Fruit fly (Drosophila melanogaster) whole organism, prepupa: Measurements from ENCODE around the gene eIF4EHP.

ENCODE experiments used
- Blimp-1 ChIP-seq: fragments of 200-800 bp; sonication (Bioruptor generic); optimal IDR thresholded peaks from 3 replicates; lab custom pipeline; 2017; ENCODE audit warnings: missing biosample characterization, missing genetic modification characterization, mild to moderate bottlenecking, moderate library complexity, missing genetic modification reagents
- CG10631 ChIP-seq: fragments of 200-800 bp; sonication (Bioruptor generic); optimal IDR thresholded peaks from 2 replicates; lab custom pipeline; 2016; ENCODE audit warnings: missing biosample characterization, missing genetic modification characterization
- CG10669 ChIP-seq: fragments of 200-800 bp; sonication (Bioruptor generic); optimal IDR thresholded peaks from 3 replicates; lab custom pipeline; 2018; ENCODE audit warnings: missing biosample characterization, mild to moderate bottlenecking, missing genetic modification characterization, moderate library complexity
- CG11762 ChIP-seq: fragments of 200-800 bp; sonication (Bioruptor generic); optimal IDR thresholded peaks from 3 replicates; lab custom pipeline; 2016; ENCODE audit warnings: missing biosample characterization, missing genetic modification characterization; ENCODE audit not compliant: insufficient read depth
- CG11902 ChIP-seq: fragments of 200-800 bp; sonication (Bioruptor generic); optimal IDR thresholded peaks from 3 replicates; lab custom pipeline; 2016; ENCODE audit warnings: missing biosample characterization, missing genetic modification characterization
- CG15336 ChIP-seq: fragments of 200-800 bp; sonication (Bioruptor generic); IDR thresholded peaks from 2 replicates; pipeline ENCODE4 v1.3.6; 2022; ENCODE audit warnings: missing biosample characterization, missing genetic modification characterization
- CG1621 ChIP-seq: fragments of 200-800 bp; sonication (Bioruptor generic); optimal IDR thresholded peaks from 3 replicates; lab custom pipeline; 2018; ENCODE audit warnings: missing biosample characterization, mild to moderate bottlenecking, missing genetic modification characterization
- CG3032 ChIP-seq: fragments of 200-800 bp; optimal IDR thresholded peaks from 2 replicates; lab custom pipeline; 2019; ENCODE audit warnings: missing biosample characterization, mild to moderate bottlenecking, missing genetic modification characterization, moderate library complexity
- CG31627 ChIP-seq: fragments of 200-800 bp; sonication (Bioruptor generic); optimal IDR thresholded peaks from 3 replicates; lab custom pipeline; 2016; ENCODE audit warnings: missing biosample characterization, missing genetic modification characterization
- CG32006 ChIP-seq: fragments of 200-800 bp; sonication (Bioruptor generic); optimal IDR thresholded peaks from 3 replicates; lab custom pipeline; 2017; ENCODE audit warnings: missing biosample characterization, mild to moderate bottlenecking, missing genetic modification characterization
- CG34406 ChIP-seq: fragments of 200-800 bp; sonication (Bioruptor generic); optimal IDR thresholded peaks from 3 replicates; lab custom pipeline; 2016; ENCODE audit warnings: missing biosample characterization, missing genetic modification characterization
- CG3919 ChIP-seq: fragments of 200-800 bp; sonication (Bioruptor generic); optimal IDR thresholded peaks from 3 replicates; lab custom pipeline; 2016; ENCODE audit warnings: missing biosample characterization, missing genetic modification characterization
- CG6163 ChIP-seq: fragments of 200-800 bp; sonication (Bioruptor generic); IDR thresholded peaks from 3 replicates; pipeline ENCODE4 v1.3.6; 2022; ENCODE audit warnings: missing biosample characterization, missing genetic modification characterization
- CG6276 ChIP-seq: fragments of 200-800 bp; sonication (Bioruptor generic); optimal IDR thresholded peaks from 2 replicates; lab custom pipeline; 2017; ENCODE audit warnings: missing biosample characterization, mild to moderate bottlenecking, missing genetic modification characterization
- CG6792 ChIP-seq: fragments of 200-800 bp; sonication (Bioruptor generic); optimal IDR thresholded peaks from 3 replicates; lab custom pipeline; 2016; ENCODE audit warnings: missing biosample characterization, missing genetic modification characterization
- CG6808 ChIP-seq: fragments of 200-800 bp; sonication (Bioruptor generic); optimal IDR thresholded peaks from 3 replicates; lab custom pipeline; 2017; ENCODE audit warnings: missing biosample characterization, missing genetic modification characterization, mild to moderate bottlenecking, moderate library complexity, missing genetic modification reagents
- CG6854 ChIP-seq: fragments of 200-800 bp; sonication (Bioruptor generic); optimal IDR thresholded peaks from 2 replicates; lab custom pipeline; 2017; ENCODE audit warnings: missing biosample characterization, mild to moderate bottlenecking, missing genetic modification characterization
- CG7368 ChIP-seq: fragments of 200-800 bp; sonication (Bioruptor generic); optimal IDR thresholded peaks from 3 replicates; lab custom pipeline; 2016; ENCODE audit warnings: missing biosample characterization, missing genetic modification characterization
- CG8119 ChIP-seq: fragments of 200-800 bp; sonication (Bioruptor generic); IDR thresholded peaks from 3 replicates; pipeline ENCODE4 v1.3.6; 2022; ENCODE audit warnings: missing biosample characterization, missing genetic modification characterization
- CG8319 ChIP-seq: fragments of 200-800 bp; sonication (Bioruptor generic); optimal IDR thresholded peaks from 3 replicates; lab custom pipeline; 2016; ENCODE audit warnings: missing biosample characterization, missing genetic modification characterization
- CG8632 ChIP-seq: fragments of 200-800 bp; sonication (Bioruptor generic); optimal IDR thresholded peaks from 3 replicates; lab custom pipeline; 2016; ENCODE audit warnings: missing biosample characterization, missing genetic modification characterization
- CG9139 ChIP-seq: fragments of 200-800 bp; sonication (Bioruptor generic); optimal IDR thresholded peaks from 3 replicates; lab custom pipeline; 2017; ENCODE audit warnings: missing biosample characterization, mild to moderate bottlenecking, missing genetic modification characterization
- Eip75B ChIP-seq: fragments of 200-800 bp; sonication (Bioruptor generic); optimal IDR thresholded peaks from 3 replicates; lab custom pipeline; 2016; ENCODE audit warnings: missing biosample characterization, missing genetic modification characterization
- Eip78C ChIP-seq: fragments of 200-800 bp; sonication (Bioruptor generic); peaks from one replicate; lab custom pipeline; 2016; ENCODE audit warnings: missing biosample characterization, missing genetic modification characterization
- Eip93F ChIP-seq: fragments of 200-800 bp; sonication (Bioruptor generic); optimal IDR thresholded peaks from 2 replicates; lab custom pipeline; 2016; ENCODE audit warnings: missing biosample characterization, mild to moderate bottlenecking, missing genetic modification characterization
- Ets96B ChIP-seq: fragments of 200-800 bp; optimal IDR thresholded peaks from 2 replicates; lab custom pipeline; 2019; ENCODE audit warnings: missing biosample characterization, mild to moderate bottlenecking, missing genetic modification characterization, moderate library complexity
- Gug ChIP-seq: fragments of 200-800 bp; sonication (Bioruptor generic); IDR thresholded peaks from 2 replicates; pipeline ENCODE4 v1.3.6; 2022; ENCODE audit warnings: missing biosample characterization, missing genetic modification characterization
- Hr38 ChIP-seq: sonication (Bioruptor generic); optimal IDR thresholded peaks from 2 replicates; lab custom pipeline; 2016; ENCODE audit warnings: missing biosample characterization, missing genetic modification characterization
- Hr39 ChIP-seq: fragments of 200-800 bp; sonication (Bioruptor generic); optimal IDR thresholded peaks from 2 replicates; lab custom pipeline; 2016; ENCODE audit warnings: missing biosample characterization, missing genetic modification characterization
- Hr4 ChIP-seq: fragments of 200-800 bp; sonication (Bioruptor generic); optimal IDR thresholded peaks from 3 replicates; lab custom pipeline; 2016; ENCODE audit warnings: missing biosample characterization, missing genetic modification characterization
- Lpt ChIP-seq: fragments of 200-800 bp; sonication (Bioruptor generic); optimal IDR thresholded peaks from 3 replicates; lab custom pipeline; 2016; ENCODE audit warnings: missing biosample characterization, missing genetic modification characterization
- Met ChIP-seq: fragments of 200-800 bp; sonication (Bioruptor generic); optimal IDR thresholded peaks from 3 replicates; lab custom pipeline; 2016; ENCODE audit warnings: missing biosample characterization, missing genetic modification characterization
- Sox102F ChIP-seq: fragments of 200-800 bp; sonication (Bioruptor generic); optimal IDR thresholded peaks from 2 replicates; lab custom pipeline; 2016; ENCODE audit warnings: missing biosample characterization, mild to moderate bottlenecking, missing genetic modification characterization
- Sox14 ChIP-seq: fragments of 200-800 bp; sonication (Bioruptor generic); optimal IDR thresholded peaks from 3 replicates; lab custom pipeline; 2016; ENCODE audit warnings: missing biosample characterization, missing genetic modification characterization
- cyc ChIP-seq: fragments of 200-800 bp; sonication (Bioruptor generic); optimal IDR thresholded peaks from 3 replicates; lab custom pipeline; 2016; ENCODE audit warnings: missing biosample characterization, missing genetic modification characterization
- dsx ChIP-seq: fragments of 200-800 bp; optimal IDR thresholded peaks from 3 replicates; lab custom pipeline; 2019; ENCODE audit warnings: missing biosample characterization, mild to moderate bottlenecking, missing genetic modification characterization, moderate library complexity; ENCODE audit not compliant: poor library complexity, severe bottlenecking
- eg ChIP-seq: fragments of 200-800 bp; sonication (Bioruptor generic); IDR thresholded peaks from 3 replicates; pipeline ENCODE4 v1.3.6; 2022; ENCODE audit warnings: missing biosample characterization, missing genetic modification characterization
- esn ChIP-seq: fragments of 200-800 bp; sonication (Bioruptor generic); optimal IDR thresholded peaks from 2 replicates; lab custom pipeline; 2016; ENCODE audit warnings: missing biosample characterization, mild to moderate bottlenecking, missing genetic modification characterization, moderate library complexity
- fd85E ChIP-seq: fragments of 200-800 bp; sonication (Bioruptor generic); optimal IDR thresholded peaks from 3 replicates; lab custom pipeline; 2016; ENCODE audit warnings: missing biosample characterization, missing genetic modification characterization
- net ChIP-seq: fragments of 200-800 bp; sonication (Bioruptor generic); optimal IDR thresholded peaks from 3 replicates; lab custom pipeline; 2016; ENCODE audit warnings: missing biosample characterization, missing genetic modification characterization
- spab ChIP-seq: fragments of 200-800 bp; sonication (Bioruptor generic); optimal IDR thresholded peaks from 2 replicates; lab custom pipeline; 2017; ENCODE audit warnings: missing biosample characterization, mild to moderate bottlenecking, missing genetic modification characterization, missing genetic modification reagents
- ss ChIP-seq, 2 experiments: fragments of 200-800 bp; sonication (Bioruptor generic); optimal IDR thresholded peaks; 2 replicates in 1 of 2; 3 replicates in 1 of 2; lab custom pipeline; 2017 to 2018; ENCODE audit warnings: mild to moderate bottlenecking in 2 of 2, missing biosample characterization in 2 of 2, missing genetic modification characterization in 2 of 2, moderate library complexity in 1 of 2
- svp ChIP-seq: fragments of 200-800 bp; sonication (Bioruptor generic); peaks from one replicate; lab custom pipeline; 2016; ENCODE audit warnings: missing biosample characterization, missing genetic modification characterization
- topi ChIP-seq: fragments of 200-800 bp; sonication (Bioruptor generic); optimal IDR thresholded peaks from 3 replicates; lab custom pipeline; 2016; ENCODE audit warnings: missing biosample characterization, missing genetic modification characterization
- vri ChIP-seq: fragments of 200-800 bp; sonication (Bioruptor generic); optimal IDR thresholded peaks from 3 replicates; lab custom pipeline; 2016; ENCODE audit warnings: missing biosample characterization, mild to moderate bottlenecking, missing genetic modification characterization

eIF4EHP gene

DNA sequence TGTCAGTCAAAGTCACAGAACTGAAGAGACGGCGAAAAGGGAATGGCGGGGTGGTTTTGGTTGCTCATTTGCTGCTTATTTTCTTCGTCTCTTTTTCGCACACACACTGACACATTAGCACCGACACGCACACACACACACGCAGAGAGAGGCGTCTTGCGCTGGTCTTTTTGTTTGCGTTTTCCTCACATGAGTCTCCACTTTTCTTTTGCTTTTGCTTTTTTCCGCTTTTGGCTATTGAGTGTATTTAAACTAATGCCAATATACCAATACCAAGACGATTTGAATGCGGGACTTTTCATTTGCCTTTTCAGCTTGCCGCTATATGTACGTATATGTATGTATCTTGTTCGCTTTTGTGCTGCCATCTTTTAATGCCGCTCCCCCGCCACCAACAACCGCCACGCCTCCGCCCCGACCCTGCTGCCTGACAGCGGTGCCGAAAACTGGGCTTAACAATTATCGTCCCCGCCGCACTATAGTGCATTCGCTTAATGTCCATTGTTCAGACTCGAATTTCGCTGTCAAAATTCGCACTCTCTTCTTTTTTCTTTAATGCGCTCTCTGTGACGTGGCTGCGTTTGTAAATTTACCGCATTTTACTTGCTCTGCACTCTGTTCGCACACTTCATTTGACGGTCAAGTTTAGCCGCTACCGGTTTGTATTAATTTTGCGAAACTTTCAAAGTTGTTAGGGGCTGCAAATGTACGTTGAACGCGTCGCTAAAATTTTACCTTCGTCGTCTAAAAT lies 61.4 kb downstream of the eIF4EHP start, which contains the start of gene CG5986 (continued):
- peak; percentile 74 for TF ChIP-seq CG8119
- TF ChIP-seq CG15336 (GFP tag; lab: Robert Waterston, UW) = peak; percentile 57
- TF ChIP-seq Hr38 = no peak
- no peak for TF ChIP-seq CG31627 (GFP tag; lab: Kevin White, UChicago)
- no peak for TF ChIP-seq spab (GFP tag; lab: Kevin White, UChicago)
- no peak for TF ChIP-seq CG9139 (GFP tag; lab: Kevin White, UChicago)
- no peak for TF ChIP-seq CG11762 (GFP tag; lab: Kevin White, UChicago)
- no peak for TF ChIP-seq CG7368 (GFP tag; lab: Kevin White, UChicago)
- TF ChIP-seq eg = peak; percentile 79
- no peak for TF ChIP-seq vri (GFP tag; lab: Kevin White, UChicago)
- no peak for TF ChIP-seq esn
- TF ChIP-seq Eip78C (GFP tag; lab: Kevin White, UChicago) = no peak
- TF ChIP-seq Hr4 (GFP tag; lab: Kevin White, UChicago) = no peak
- peak; percentile 36 to 55 for TF ChIP-seq ss (GFP tag; optimal IDR thresholded peaks at IDR 0.05; lab: Kevin White, UChicago)
- TF ChIP-seq Gug (GFP tag; lab: Robert Waterston, UW) = no peak
- no peak for TF ChIP-seq CG8632
- peak; percentile 15 for TF ChIP-seq fd85E (GFP tag; lab: Kevin White, UChicago)
- no peak for TF ChIP-seq Sox14 (GFP tag; lab: Kevin White, UChicago)
- TF ChIP-seq net = no peak
- no peak for TF ChIP-seq Met (GFP tag; lab: Kevin White, UChicago)
- TF ChIP-seq Blimp-1 (GFP tag; lab: Kevin White, UChicago) = no peak
- peak; percentile 2 for TF ChIP-seq CG6854 (GFP tag; lab: Kevin White, UChicago)
- no peak for TF ChIP-seq topi (GFP tag; lab: Kevin White, UChicago)
- TF ChIP-seq CG10631 (GFP tag; lab: Kevin White, UChicago) = no peak
- TF ChIP-seq CG3919 (GFP tag; lab: Kevin White, UChicago) = peak; percentile 6

DNA sequence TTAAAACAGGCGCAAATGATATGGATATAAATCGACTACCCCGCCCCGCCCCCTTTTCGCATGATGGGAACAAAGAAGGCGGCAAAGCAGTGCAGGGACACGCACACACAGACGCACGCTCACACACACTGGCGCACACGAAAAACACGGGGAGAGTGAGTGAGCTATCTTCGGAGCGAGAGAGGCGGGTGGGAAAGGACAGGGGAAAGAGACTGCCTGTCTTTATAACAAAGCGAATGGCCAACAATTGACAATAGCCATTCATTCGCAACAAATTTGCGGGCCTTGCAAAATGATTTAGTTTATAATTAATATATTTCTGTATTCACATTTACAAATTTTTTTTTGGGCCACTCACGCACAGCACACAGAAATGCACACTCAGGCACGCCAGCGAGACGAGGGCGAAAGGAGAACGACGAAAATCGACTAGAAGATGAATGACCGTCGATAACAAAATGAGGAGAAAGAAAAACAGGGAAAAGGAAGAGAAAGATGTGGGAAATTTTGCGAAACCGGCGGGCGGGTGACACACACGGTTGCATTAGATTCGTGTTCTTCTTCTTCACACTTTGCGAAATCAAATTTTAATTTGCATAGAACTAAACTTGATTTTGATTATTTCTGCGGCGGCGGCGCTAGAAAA lies 62.1 kb downstream of the eIF4EHP start:
- peak; percentile 5 for TF ChIP-seq Eip75B (GFP tag; lab: Kevin White, UChicago)
- TF ChIP-seq CG6854 (GFP tag; lab: Kevin White, UChicago) = no peak
- no peak for TF ChIP-seq Hr38
- TF ChIP-seq vri (GFP tag; lab: Kevin White, UChicago) = peak; percentile 21
- peak; percentile 47 for TF ChIP-seq Eip93F (GFP tag; lab: Kevin White, UChicago)
- TF ChIP-seq Ets96B (tag; lab: Kevin White, UChicago) = no peak
- TF ChIP-seq CG10669 (GFP tag; lab: Kevin White, UChicago) = no peak
- no peak for TF ChIP-seq CG6792 (GFP tag; lab: Kevin White, UChicago)
- TF ChIP-seq CG15336 (GFP tag; lab: Robert Waterston, UW) = no peak; the same call in 1 of the 2 replicates
- TF ChIP-seq Sox14 (GFP tag; lab: Kevin White, UChicago) = peak; percentile 99
- no peak for TF ChIP-seq CG11762 (GFP tag; lab: Kevin White, UChicago)
- no peak for TF ChIP-seq CG3032 (tag; lab: Kevin White, UChicago)
- TF ChIP-seq CG1621 (tag; lab: Kevin White, UChicago) = peak; percentile 2
- TF ChIP-seq svp (GFP tag; lab: Kevin White, UChicago) = peak; percentile 86
- TF ChIP-seq CG6163 (GFP tag; lab: Robert Waterston, UW) = peak; percentile 58; the same call in 2 of the 3 replicates
- TF ChIP-seq Hr39 (GFP tag; lab: Kevin White, UChicago) = no peak
- no peak for TF ChIP-seq esn
- TF ChIP-seq Met (GFP tag; lab: Kevin White, UChicago) = peak; percentile 28
- TF ChIP-seq topi (GFP tag; lab: Kevin White, UChicago) = peak; percentile 18
- no peak for TF ChIP-seq CG32006 (GFP tag; lab: Kevin White, UChicago)
- no peak for TF ChIP-seq cyc
- peak in 1 of 2 experiments; percentile 23 for TF ChIP-seq ss (GFP tag; optimal IDR thresholded peaks at IDR 0.05; lab: Kevin White, UChicago)
- no peak for TF ChIP-seq CG6276 (GFP tag; lab: Kevin White, UChicago)
- TF ChIP-seq CG11902 (GFP tag; lab: Kevin White, UChicago) = no peak
- TF ChIP-seq CG8319 (GFP tag; lab: Kevin White, UChicago) = no peak
- TF ChIP-seq dsx (GFP tag; lab: Kevin White, UChicago) = no peak
- TF ChIP-seq CG6808 (GFP tag; lab: Kevin White, UChicago) = no peak
- no peak for TF ChIP-seq Lpt (GFP tag; lab: Kevin White, UChicago)
- no peak for TF ChIP-seq CG34406 (GFP tag; lab: Kevin White, UChicago)
- no peak for TF ChIP-seq spab (GFP tag; lab: Kevin White, UChicago)
- peak; percentile 83 for TF ChIP-seq Eip78C (GFP tag; lab: Kevin White, UChicago)
- no peak for TF ChIP-seq CG9139 (GFP tag; lab: Kevin White, UChicago)
- no peak for TF ChIP-seq Hr4 (GFP tag; lab: Kevin White, UChicago)
- TF ChIP-seq CG7368 (GFP tag; lab: Kevin White, UChicago) = no peak
- no peak for TF ChIP-seq CG8119
- TF ChIP-seq Sox102F (GFP tag; lab: Kevin White, UChicago) = no peak
- TF ChIP-seq net = no peak
